Worm (Caenorhabditis elegans): ENCODE measurements around the gene ugt-33.

ugt-33 gene

DNA sequence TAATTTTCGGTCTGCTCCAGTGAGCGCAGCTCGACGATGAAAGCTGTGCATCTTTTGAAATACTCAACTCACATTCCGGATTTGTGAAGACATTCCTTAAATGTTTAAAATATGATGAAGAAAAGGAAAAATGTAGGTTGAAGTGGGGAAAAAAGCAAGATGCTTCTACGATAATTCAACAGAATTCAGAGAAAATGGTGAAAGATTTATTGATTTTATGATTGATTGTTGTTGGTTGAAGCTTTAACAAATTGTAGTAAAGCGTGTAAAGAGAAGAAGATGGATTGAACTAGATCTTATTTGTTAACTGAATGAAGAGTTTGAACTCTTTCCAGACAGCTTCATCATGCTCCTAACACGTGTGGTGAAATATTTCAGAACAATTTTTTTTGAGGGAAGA is 3.2 kb upstream of the ugt-33 start, which contains the start of gene ncx-5:
ncx-5 (minus strand) TSS at position 101 of the 400 bp plus-strand sequence.
- TF ChIP-seq fos-1 (tag; optimal IDR thresholded peaks at IDR 0.05) (no peak), mbf-1 (tag; optimal IDR thresholded peaks at IDR 0.05) (no peak), elt-3 (tag; optimal IDR thresholded peaks at IDR 0.05) (no peak), R02D3.7 (tag; optimal IDR thresholded peaks at IDR 0.05) (no peak), aly-2 (tag; optimal IDR thresholded peaks at IDR 0.05) (no peak), F13H6.1 (tag; optimal IDR thresholded peaks at IDR 0.05) (no peak), nhr-21 (tag; optimal IDR thresholded peaks at IDR 0.05) (no peak), lin-13 (GFP tag; optimal IDR thresholded peaks at IDR 0.05) (no peak), nhr-129 (tag; optimal IDR thresholded peaks at IDR 0.05) (no peak), sma-9 (GFP tag; optimal IDR thresholded peaks at IDR 0.05) (no peak), sma-9 (tag; optimal IDR thresholded peaks at IDR 0.05) (no peak), Y55F3AM.14 (GFP tag; optimal IDR thresholded peaks at IDR 0.05) (no peak), nhr-23 (tag; optimal IDR thresholded peaks at IDR 0.05) (no peak), nhr-25 (tag; optimal IDR thresholded peaks at IDR 0.05) (no peak), sma-3 (GFP tag; optimal IDR thresholded peaks at IDR 0.05) (no peak), nhr-237 (tag; optimal IDR thresholded peaks at IDR 0.05) (no peak), dmd-4 (tag; optimal IDR thresholded peaks at IDR 0.05) (no peak)

DNA sequence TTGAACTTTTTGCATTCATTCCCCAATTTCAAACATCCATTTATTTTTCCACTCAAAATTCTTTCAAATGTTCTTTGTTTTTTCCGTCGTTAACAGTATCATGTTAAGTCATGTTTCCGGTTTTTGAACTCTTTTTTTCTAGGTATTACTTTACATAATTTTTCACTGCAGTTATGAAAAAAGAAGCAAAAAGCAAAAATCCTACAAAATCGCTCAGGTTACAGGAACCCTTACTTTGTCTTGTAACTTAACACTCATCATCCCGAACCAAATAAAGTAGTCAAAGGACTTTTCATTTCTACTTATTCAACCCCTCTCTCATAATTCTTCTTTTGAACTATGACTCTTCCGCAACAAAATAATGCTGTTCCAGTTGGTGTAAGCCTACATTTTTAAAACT is 1.8 kb upstream of the ugt-33 start, which contains the start of gene aqp-5:
aqp-5 (plus strand) TSS at position 301 of the 400 bp plus-strand sequence.
- TF ChIP-seq Y55F3AM.14 (GFP tag; optimal IDR thresholded peaks at IDR 0.05) (no peak), unc-62 (GFP tag; optimal IDR thresholded peaks at IDR 0.05) (no peak), nhr-129 (tag; optimal IDR thresholded peaks at IDR 0.05) (no peak), ztf-4 (tag; optimal IDR thresholded peaks at IDR 0.05) (no peak), nhr-237 (tag; optimal IDR thresholded peaks at IDR 0.05) (no peak), ZK546.5 (tag; optimal IDR thresholded peaks at IDR 0.05) (no peak), C34F6.9 (tag; optimal IDR thresholded peaks at IDR 0.05) (no peak), nhr-10 (tag; optimal IDR thresholded peaks at IDR 0.05) (no peak), lin-13 (GFP tag; optimal IDR thresholded peaks at IDR 0.05) (no peak), peb-1 (tag; optimal IDR thresholded peaks at IDR 0.05) (no peak), lin-39 (tag; optimal IDR thresholded peaks at IDR 0.05) (no peak), crh-2 (tag; optimal IDR thresholded peaks at IDR 0.05) (no peak), sem-4 (tag; optimal IDR thresholded peaks at IDR 0.05) (no peak), alr-1 (tag; optimal IDR thresholded peaks at IDR 0.05) (no peak), gmeb-1 (tag; optimal IDR thresholded peaks at IDR 0.05) (no peak)

DNA sequence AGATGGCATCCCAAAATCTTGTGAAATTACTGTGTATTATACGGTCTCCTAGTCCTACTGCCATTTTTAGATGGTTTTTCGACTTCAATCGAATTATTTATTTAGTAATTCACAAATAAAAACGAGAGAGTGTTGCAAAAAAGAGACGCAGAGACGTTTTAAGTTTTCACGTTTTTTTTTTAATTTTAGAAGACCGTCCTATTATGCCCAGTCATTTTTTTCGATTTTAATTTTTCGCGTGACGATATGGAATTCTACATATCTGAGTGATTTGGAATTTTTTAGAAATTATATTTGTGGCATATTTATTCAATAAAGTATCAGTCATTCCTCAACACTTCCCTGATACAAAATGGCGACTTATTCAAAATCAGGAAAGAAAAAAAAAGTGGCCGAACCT is 3.5 kb downstream of the ugt-33 start, which contains the start of gene C35A5.4:
C35A5.4 (plus strand) TSS at position 301 of the 400 bp plus-strand sequence.
- TF ChIP-seq nhr-129 (tag; optimal IDR thresholded peaks at IDR 0.05) (no peak), F13H6.1 (tag; optimal IDR thresholded peaks at IDR 0.05) (no peak), snpc-4 (tag; optimal IDR thresholded peaks at IDR 0.05) (no peak), nhr-25 (tag; optimal IDR thresholded peaks at IDR 0.05) (no peak), sma-9 (GFP tag; optimal IDR thresholded peaks at IDR 0.05) (no peak), sma-9 (tag; optimal IDR thresholded peaks at IDR 0.05) (no peak), C34F6.9 (tag; optimal IDR thresholded peaks at IDR 0.05) (no peak)

DNA sequence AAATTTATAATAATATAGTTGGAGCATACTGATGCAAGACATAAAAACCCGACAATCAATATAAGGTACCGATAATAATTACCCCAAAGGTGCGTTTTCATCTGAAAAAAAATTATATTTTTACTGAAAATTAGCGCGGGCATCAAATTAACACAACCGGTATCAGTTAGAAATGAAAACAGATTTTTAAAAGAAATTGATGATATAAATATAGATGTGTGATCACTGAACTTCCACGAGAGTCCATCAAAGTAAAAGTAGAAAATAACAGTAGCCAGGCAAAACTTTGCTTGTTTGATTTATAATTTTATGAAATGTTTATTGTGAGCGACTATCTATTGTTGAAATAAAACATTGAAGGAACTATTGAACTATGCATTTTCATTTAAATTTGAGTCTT is 8.1 kb downstream of the ugt-33 start, which contains the start of gene C35A5.3:
C35A5.3 (minus strand) TSS at position 101 of the 400 bp plus-strand sequence.
- TF ChIP-seq nhr-237 (tag; optimal IDR thresholded peaks at IDR 0.05) (no peak), blmp-1 (tag; optimal IDR thresholded peaks at IDR 0.05; ENCODE audit: insufficient read depth) (no peak), lin-39 (tag; optimal IDR thresholded peaks at IDR 0.05) (no peak), gmeb-1 (tag; optimal IDR thresholded peaks at IDR 0.05) (no peak), nhr-129 (tag; optimal IDR thresholded peaks at IDR 0.05) (no peak), nhr-12 (tag; optimal IDR thresholded peaks at IDR 0.05) (no peak), alr-1 (tag; optimal IDR thresholded peaks at IDR 0.05) (no peak), unc-62 (GFP tag; optimal IDR thresholded peaks at IDR 0.05) (no peak)

DNA sequence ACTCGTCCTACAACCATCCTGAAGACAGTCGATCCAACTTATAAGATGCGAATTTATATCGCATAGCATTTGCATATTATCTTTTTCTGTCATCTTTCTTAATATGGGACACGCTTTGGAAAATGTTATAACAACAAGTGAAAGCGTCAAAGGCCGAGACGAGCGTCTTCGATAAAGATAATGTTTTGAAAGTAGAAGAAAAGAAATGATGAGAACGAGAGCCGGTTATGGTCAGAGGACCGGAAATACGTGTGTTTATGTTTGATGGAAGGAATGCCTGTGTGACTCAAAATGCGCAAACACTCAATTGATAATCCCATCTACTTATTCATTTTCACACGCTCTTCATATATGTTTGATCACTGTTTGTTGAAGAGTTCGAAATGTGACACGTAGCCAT is 9.8 kb downstream of the ugt-33 start, which contains the start of gene C35A5.11:
C35A5.11 (minus strand) TSS at position 101 of the 400 bp plus-strand sequence.
- TF ChIP-seq ZK546.5 (tag; optimal IDR thresholded peaks at IDR 0.05) (no peak), peb-1 (tag; optimal IDR thresholded peaks at IDR 0.05) (no peak)

DNA sequence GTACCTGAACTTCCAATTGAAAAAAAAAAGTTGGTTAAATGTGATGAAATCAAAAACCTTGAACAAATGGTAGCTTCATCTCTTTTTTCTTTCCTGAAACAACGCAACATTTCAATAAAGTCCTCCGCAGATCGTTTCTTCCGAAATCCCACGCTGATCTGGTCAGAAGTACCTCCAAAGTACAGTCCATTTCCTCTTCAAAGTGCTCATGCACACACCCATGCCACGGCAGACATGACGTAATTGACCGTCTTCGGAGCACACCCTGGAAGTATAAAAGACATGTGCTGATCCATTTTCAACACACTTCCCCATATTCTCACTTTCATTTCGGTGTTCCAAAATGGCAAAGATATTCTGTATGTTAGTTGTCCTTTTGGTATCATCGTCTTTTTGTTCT is 10.7 kb downstream of the ugt-33 start, which contains the start of gene C35A5.10:
C35A5.10 (plus strand) TSS at position 301 of the 400 bp plus-strand sequence.
- TF ChIP-seq F13H6.1 (tag; optimal IDR thresholded peaks at IDR 0.05) = no peak
- TF ChIP-seq nhr-23 (tag; optimal IDR thresholded peaks at IDR 0.05) = no peak
- no peak for TF ChIP-seq lin-13 (GFP tag; optimal IDR thresholded peaks at IDR 0.05)
- no peak for TF ChIP-seq zag-1 (tag; optimal IDR thresholded peaks at IDR 0.05)
- TF ChIP-seq crh-2 (tag; optimal IDR thresholded peaks at IDR 0.05) = no peak
- no peak for TF ChIP-seq R02D3.7 (tag; optimal IDR thresholded peaks at IDR 0.05)
- TF ChIP-seq unc-55 (GFP tag; optimal IDR thresholded peaks at IDR 0.05) = no peak
- TF ChIP-seq aly-2 (tag; optimal IDR thresholded peaks at IDR 0.05) = no peak
- no peak for TF ChIP-seq ztf-4 (tag; optimal IDR thresholded peaks at IDR 0.05)
- no peak for TF ChIP-seq snpc-4 (tag; optimal IDR thresholded peaks at IDR 0.05)
- TF ChIP-seq dmd-4 (tag; optimal IDR thresholded peaks at IDR 0.05) = no peak
- TF ChIP-seq mdl-1 (tag; optimal IDR thresholded peaks at IDR 0.05) = no peak
- no peak for TF ChIP-seq peb-1 (tag; optimal IDR thresholded peaks at IDR 0.05)
- no peak for TF ChIP-seq lin-39 (tag; optimal IDR thresholded peaks at IDR 0.05)
- TF ChIP-seq C34F6.9 (tag; optimal IDR thresholded peaks at IDR 0.05) = no peak
- TF ChIP-seq elt-3 (tag; optimal IDR thresholded peaks at IDR 0.05) = no peak

All from whole organism, L2 larva.